Worm (Caenorhabditis elegans): ENCODE data around the gene C55C3.1.

C55C3.1 gene

DNA sequence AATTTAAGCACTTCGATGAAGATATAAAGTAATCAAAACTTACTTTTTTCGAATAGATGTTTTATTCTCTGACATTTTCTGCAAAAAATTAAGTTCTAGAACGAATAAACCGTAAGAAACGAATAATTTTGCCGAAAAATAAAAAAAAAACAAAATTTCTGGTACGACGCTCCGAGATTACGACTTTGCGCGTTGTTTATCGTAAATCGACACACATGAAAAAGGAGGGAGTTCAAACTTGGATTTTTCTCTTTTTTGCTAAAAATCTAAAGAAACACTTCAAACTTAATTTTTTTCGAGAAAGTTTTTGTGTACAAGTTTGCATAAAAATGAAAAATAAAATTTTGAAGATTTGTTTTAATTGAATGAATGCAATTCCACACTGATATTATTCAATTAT is 22.7 kb downstream of the C55C3.1 start, which contains the start of gene H35B03.2 (continued):
- TF ChIP-seq snu-23 (GFP tag; optimal IDR thresholded peaks at IDR 0.05): peak; percentile 83
- TF ChIP-seq nhr-28 (tag; optimal IDR thresholded peaks at IDR 0.05): no peak
- no peak for TF ChIP-seq nhr-77 (tag; optimal IDR thresholded peaks at IDR 0.05)
- no peak for TF ChIP-seq unc-62 (GFP tag; optimal IDR thresholded peaks at IDR 0.05)
- TF ChIP-seq ces-1 (GFP tag; optimal IDR thresholded peaks at IDR 0.05): no peak
- peak; percentile 71 for TF ChIP-seq swsn-7 (tag; optimal IDR thresholded peaks at IDR 0.05)
- TF ChIP-seq hpl-2 (GFP tag; optimal IDR thresholded peaks at IDR 0.05): no peak
- TF ChIP-seq elt-2 (tag; optimal IDR thresholded peaks at IDR 0.05): peak; percentile 2
- no peak for TF ChIP-seq unc-98 (GFP tag; IDR thresholded peaks at IDR 0.05)
- TF ChIP-seq fkh-8 (tag; optimal IDR thresholded peaks at IDR 0.05): peak; percentile 46
- TF ChIP-seq ceh-82 (tag; optimal IDR thresholded peaks at IDR 0.05): peak; percentile 26 to 86 (median 67)
- TF ChIP-seq nhr-20 (tag; optimal IDR thresholded peaks at IDR 0.05): peak; percentile 76
- TF ChIP-seq lin-13 (GFP tag; optimal IDR thresholded peaks at IDR 0.05): peak; percentile 51
- TF ChIP-seq dsc-1 (tag; optimal IDR thresholded peaks at IDR 0.05): peak; percentile 62

DNA sequence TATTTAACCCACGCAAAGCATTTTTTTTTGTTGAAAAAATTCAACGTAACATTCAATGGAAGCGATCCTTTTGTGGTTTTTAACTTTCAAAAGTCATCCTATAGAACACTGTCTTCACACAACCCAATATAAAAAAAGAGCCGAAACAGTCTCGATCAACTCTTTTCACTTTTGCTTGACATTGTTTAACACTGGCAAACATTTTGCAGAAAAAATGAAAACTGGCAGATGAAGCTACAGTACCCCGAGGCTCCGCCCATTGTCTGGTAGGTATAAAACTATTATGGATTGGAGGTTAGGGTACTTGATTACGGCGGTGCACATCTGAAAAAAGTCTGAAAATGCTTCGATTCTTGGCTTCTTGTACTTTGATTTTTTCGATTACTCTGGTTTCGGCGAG is 25.8 kb downstream of the C55C3.1 start, which contains the start of gene cpg-18:
Gene cpg-18 (plus strand): TSS at position 301 of the 400 bp plus-strand sequence.
- no peak for TF ChIP-seq efl-1 (optimal IDR thresholded peaks at IDR 0.05)
- TF ChIP-seq efl-1 (GFP tag; optimal IDR thresholded peaks at IDR 0.05 in 1 of 2): peak in 1 of 2 experiments; percentile 21
- no peak for TF ChIP-seq mdl-1 (tag; optimal IDR thresholded peaks at IDR 0.05)

DNA sequence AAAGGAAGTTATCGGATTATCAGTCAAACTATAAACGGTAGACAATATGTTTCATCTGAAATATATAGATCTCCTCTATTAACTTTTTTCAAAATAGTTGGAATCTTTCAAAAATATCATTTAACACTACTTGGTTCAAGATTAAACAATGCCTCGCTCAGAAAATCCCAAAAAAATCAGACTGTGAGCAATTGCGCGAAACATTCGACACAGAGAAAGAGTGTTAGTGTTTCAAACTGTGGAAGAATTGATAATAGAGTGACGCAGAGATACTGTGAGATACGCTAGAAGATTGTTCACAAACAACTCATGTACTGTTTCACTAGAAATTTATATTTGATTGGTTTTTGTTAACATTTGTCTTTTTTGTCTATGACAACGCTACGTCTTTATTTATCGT is 32.1 kb downstream of the C55C3.1 start, which contains the start of gene chil-11:
Gene chil-11 (plus strand): TSS at position 301 of the 400 bp plus-strand sequence.
- no peak for TF ChIP-seq nhr-71 (tag; optimal IDR thresholded peaks at IDR 0.05)

DNA sequence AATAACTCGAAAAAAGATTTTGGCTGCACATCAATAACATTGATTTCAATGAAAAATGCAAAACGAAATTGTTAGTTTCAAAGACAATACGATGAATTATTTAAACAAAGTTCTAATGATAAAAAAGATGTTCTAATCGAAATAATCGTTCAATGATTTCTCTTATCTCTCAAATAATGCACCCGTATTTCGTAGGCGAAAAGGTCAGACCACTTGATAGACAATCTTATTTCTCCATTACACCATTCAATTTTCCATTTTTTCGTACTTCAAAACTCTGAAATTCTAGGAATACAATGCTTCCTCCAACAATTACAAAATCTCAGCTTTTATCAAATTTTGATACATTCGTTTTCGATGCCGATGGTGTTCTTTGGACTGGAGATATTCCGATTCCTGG is 35.2 kb downstream of the C55C3.1 start, which contains the start of gene C45E5.1:
Gene C45E5.1 (plus strand): TSS at position 290 of the 400 bp plus-strand sequence.
- TF ChIP-seq nhr-12 (tag; optimal IDR thresholded peaks at IDR 0.05) (no peak), egl-13 (tag; optimal IDR thresholded peaks at IDR 0.05) (no peak), snpc-4 (tag; optimal IDR thresholded peaks at IDR 0.05) (no peak)

DNA sequence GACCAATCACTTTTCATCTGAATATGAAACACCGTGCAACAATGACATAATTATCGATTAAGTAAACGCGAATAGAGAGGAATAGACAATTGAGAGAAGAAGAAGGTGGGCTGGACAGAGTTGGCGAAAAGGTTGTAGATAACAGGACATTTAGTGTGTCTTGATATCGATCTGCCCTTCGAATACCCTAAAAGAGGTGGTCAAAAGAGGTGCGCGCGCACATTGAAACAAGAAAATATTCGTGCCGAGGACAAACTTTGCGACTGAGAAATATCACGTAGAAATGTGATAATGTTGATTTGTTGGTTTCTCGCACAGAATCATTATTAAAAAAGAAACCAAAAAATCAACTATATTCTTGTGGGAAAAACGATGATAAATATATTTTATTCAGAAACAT is 41.0 kb downstream of the C55C3.1 start:
- TF ChIP-seq ceh-8 (GFP tag; optimal IDR thresholded peaks at IDR 0.05) (no peak), snu-23 (GFP tag; optimal IDR thresholded peaks at IDR 0.05) (peak; percentile 41), sox-4 (tag; optimal IDR thresholded peaks at IDR 0.05) (no peak), nhr-47 (tag; optimal IDR thresholded peaks at IDR 0.05) (no peak), swsn-7 (tag; optimal IDR thresholded peaks at IDR 0.05) (no peak), sup-37 (GFP tag; optimal IDR thresholded peaks at IDR 0.05) (no peak), snpc-4 (tag; optimal IDR thresholded peaks at IDR 0.05) (no peak), fkh-8 (tag; optimal IDR thresholded peaks at IDR 0.05) (no peak), nhr-19 (GFP tag; conservative IDR thresholded peaks at IDR 0.05) (peak; percentile 15), nhr-90 (tag; optimal IDR thresholded peaks at IDR 0.05; ENCODE audit: poor library complexity) (peak; percentile 26), unc-30 (tag; optimal IDR thresholded peaks at IDR 0.05) (no peak), mdl-1 (tag; optimal IDR thresholded peaks at IDR 0.05) (no peak), pqm-1 (tag; optimal IDR thresholded peaks at IDR 0.05) (no peak), ztf-4 (tag; optimal IDR thresholded peaks at IDR 0.05) (no peak), C04F5.9 (tag; optimal IDR thresholded peaks at IDR 0.05) (no peak), irx-1 (tag; optimal IDR thresholded peaks at IDR 0.05) (no peak), Y116A8C.19 (tag; optimal IDR thresholded peaks at IDR 0.05; ENCODE audit: borderline replicate concordance) (no peak), nhr-77 (tag; optimal IDR thresholded peaks at IDR 0.05) (no peak), aha-1 (tag; optimal IDR thresholded peaks at IDR 0.05) (no peak), egl-13 (tag; optimal IDR thresholded peaks at IDR 0.05) (no peak), ceh-88 (GFP tag; IDR thresholded peaks at IDR 0.05) (no peak), ceh-63 (GFP tag; optimal IDR thresholded peaks at IDR 0.05) (no peak), zag-1 (tag; optimal IDR thresholded peaks at IDR 0.05) (no peak), tlp-1 (tag; optimal IDR thresholded peaks at IDR 0.05) (no peak), dpl-1 (GFP tag; optimal IDR thresholded peaks at IDR 0.05) (no peak), aly-2 (tag; optimal IDR thresholded peaks at IDR 0.05) (no peak), lin-39 (tag; optimal IDR thresholded peaks at IDR 0.05) (no peak), unc-98 (GFP tag; IDR thresholded peaks at IDR 0.05) (no peak), xbp-1 (tag; optimal IDR thresholded peaks at IDR 0.05) (no peak), nhr-84 (tag; optimal IDR thresholded peaks at IDR 0.05) (no peak), mab-9 (GFP tag; IDR thresholded peaks at IDR 0.05) (no peak), ztf-11 (tag; optimal IDR thresholded peaks at IDR 0.05) (no peak), mef-2 (tag; optimal IDR thresholded peaks at IDR 0.05) (no peak)
